Fruit fly (Drosophila melanogaster): ENCODE measurements around the gene CG32074.

Gene CG32074

dm6 chr3L:11083605-11084004, 48.5 kb downstream of the CG32074 start:
- peak; percentile 11; the same call in 1 of the 2 replicates for TF ChIP-seq Ets98B (GFP tag; IDR thresholded peaks at IDR 0.05)
- TF ChIP-seq gl (tag; optimal IDR thresholded peaks at IDR 0.05): no peak
- TF ChIP-seq EcR (GFP tag; optimal IDR thresholded peaks at IDR 0.05): peak; percentile 15

All from whole organism, pupa.